Fruit fly (Drosophila melanogaster): ENCODE results near the gene ND-49L.

Gene ND-49L

DNA sequence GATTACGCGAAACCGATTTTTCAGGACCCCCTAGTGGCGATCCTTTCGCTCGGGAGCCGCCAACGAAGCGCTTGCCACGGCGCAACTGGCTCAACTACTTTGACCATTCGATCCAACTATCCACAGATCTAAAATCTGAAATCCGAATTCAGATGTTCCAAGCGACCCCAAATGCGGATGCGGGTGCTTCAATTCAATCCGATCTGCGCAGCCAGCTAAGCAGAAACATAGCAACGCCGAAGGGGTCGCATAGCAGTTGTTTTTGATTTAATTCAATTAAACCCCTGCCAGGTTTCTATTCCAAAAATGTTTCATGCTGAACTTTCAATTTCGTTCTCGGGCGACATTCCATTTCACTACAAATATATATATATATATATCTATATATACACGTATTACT lies 24.6 kb downstream of the ND-49L start, which contains the start of gene alrm:
Gene alrm, minus strand, starts transcription at position 101 of the 400 bp plus-strand sequence.
- TF ChIP-seq CG8478 (optimal IDR thresholded peaks at IDR 0.05) (no peak), CTCF (optimal IDR thresholded peaks at IDR 0.05) (no peak)

DNA sequence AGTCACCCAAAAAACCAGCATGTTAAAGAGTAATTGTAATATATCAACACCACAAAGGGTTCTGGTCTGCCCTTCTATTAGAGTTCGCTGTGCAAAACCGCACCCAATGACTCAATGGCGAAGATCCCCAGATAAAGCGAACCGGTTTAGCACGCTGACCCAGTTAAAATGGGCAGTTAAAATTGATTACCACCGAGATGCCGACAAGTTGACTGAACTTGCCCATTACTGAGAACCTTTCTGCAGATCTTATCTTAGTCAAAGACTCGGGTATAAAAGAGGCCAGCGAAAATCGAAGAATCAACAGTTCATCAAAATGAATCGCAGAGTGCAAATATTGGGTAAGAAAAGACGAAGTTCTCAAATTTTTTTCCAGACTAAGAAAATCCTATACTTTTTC lies 25.3 kb downstream of the ND-49L start, which contains the start of gene CG31437:
Gene CG31437, plus strand, starts transcription at position 301 of the 400 bp plus-strand sequence.
- TF ChIP-seq CTCF (optimal IDR thresholded peaks at IDR 0.05): no peak
- TF ChIP-seq CG8478 (optimal IDR thresholded peaks at IDR 0.05): no peak

DNA sequence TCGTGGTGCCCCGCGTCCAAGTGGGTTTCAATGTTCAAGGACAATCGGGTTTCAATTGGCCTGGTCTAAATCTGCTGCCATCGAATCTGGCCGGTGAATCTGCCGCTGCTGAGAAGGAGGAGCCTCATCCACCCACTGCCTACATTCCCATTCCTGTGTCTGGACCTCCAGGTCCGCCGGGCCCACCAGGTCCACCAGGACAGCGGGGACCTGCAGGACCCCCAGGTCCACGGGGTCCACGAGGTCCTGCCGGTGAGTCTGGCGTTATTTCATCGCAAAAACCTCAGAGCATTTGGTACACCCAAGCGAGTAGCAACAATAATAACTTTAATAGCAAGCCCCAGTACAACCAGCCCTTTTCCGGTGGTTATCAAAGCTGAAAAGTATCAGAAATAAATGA lies 26.1 kb downstream of the ND-49L start:
- TF ChIP-seq CG8478 (optimal IDR thresholded peaks at IDR 0.05) (no peak), CTCF (optimal IDR thresholded peaks at IDR 0.05) (no peak)

DNA sequence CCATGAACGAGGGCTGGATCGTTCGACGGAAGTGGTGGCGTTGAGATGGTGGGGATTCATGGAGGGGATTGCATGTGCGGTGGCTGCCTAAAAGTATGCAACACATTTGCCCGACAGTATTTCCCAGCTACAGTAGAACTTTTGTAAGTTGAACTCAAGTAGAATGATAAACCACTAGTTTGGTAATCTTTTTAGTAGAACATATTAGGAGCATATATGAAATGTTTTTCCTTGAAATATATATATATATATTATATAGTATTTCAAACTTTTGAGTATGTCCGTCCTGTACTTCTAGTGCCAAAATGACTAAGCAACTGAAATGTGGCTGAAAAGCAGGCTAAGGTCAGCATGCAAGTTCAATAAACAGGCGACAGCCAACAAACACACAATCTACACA lies 30.4 kb downstream of the ND-49L start:
- TF ChIP-seq CTCF (optimal IDR thresholded peaks at IDR 0.05): no peak
- no peak for TF ChIP-seq CG8478 (optimal IDR thresholded peaks at IDR 0.05)

DNA sequence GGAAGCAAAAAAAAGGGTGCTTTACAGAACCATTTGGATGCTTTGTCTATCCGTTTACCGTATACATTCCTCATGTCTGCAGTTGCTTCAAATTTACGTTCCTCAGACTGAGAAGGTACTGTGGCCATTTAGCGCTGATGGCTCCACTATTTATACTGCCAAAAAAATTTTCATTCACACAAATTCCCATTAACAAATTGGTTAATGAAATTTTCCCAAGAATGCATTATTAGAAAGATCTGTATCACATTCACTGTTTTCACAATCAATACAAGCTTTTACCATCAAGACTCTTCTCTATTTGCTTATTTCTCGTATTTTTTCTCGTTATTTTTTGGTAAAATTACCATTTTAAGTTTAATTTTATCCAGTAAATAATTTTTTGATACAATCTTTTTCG lies 42.5 kb downstream of the ND-49L start, which contains the start of gene Muc96D:
Gene Muc96D, minus strand, starts transcription at position 101 of the 400 bp plus-strand sequence.
- no peak for TF ChIP-seq CG8478 (optimal IDR thresholded peaks at IDR 0.05)
- TF ChIP-seq CTCF (optimal IDR thresholded peaks at IDR 0.05): no peak

Data from S2 (cell line).